Worm (Caenorhabditis elegans) whole organism, early embryonic: ENCODE data around the gene srw-139.
"Not testable (repeated sequence)": the region's sequence is repeated elsewhere in the genome, so short reads cannot be mapped to it uniquely, and the experiment has no call there.

Experiments
- B0310.2 ChIP-seq: sonication (generic microtip); optimal IDR thresholded peaks from 2 replicates; lab custom pipeline; 2016; ENCODE audit warnings: mild to moderate bottlenecking, missing genetic modification characterization, missing compliant biosample characterization
- F13C5.2 ChIP-seq: sonication (generic microtip); optimal IDR thresholded peaks from 2 replicates; lab custom pipeline; 2017; ENCODE audit warnings: mild to moderate bottlenecking, missing genetic modification characterization, inconsistent platforms, missing compliant biosample characterization
- aly-1 ChIP-seq: sonication (generic microtip); optimal IDR thresholded peaks from 2 replicates; lab custom pipeline; 2016; ENCODE audit warnings: missing genetic modification characterization, missing compliant biosample characterization
- ama-1 ChIP-seq: fragments of 150-350 bp; optimal IDR thresholded peaks from 2 replicates; lab custom pipeline; 2014
- ceh-13 ChIP-seq: fragments of 200-800 bp; sonication (Bioruptor generic); optimal IDR thresholded peaks from 2 replicates; lab custom pipeline; 2018; ENCODE audit warnings: mild to moderate bottlenecking, missing genetic modification characterization, missing compliant biosample characterization
- ceh-36 ChIP-seq: sonication (generic microtip); optimal IDR thresholded peaks from 2 replicates; lab custom pipeline; 2016; ENCODE audit warnings: missing genetic modification characterization, inconsistent platforms, missing compliant biosample characterization
- ets-7 ChIP-seq: sonication (generic microtip); optimal IDR thresholded peaks from 2 replicates; lab custom pipeline; 2016; ENCODE audit warnings: missing genotype, missing genetic modification characterization, missing compliant biosample characterization
- flt-1 ChIP-seq: fragments of 200-800 bp; sonication (Bioruptor generic); IDR thresholded peaks from 2 replicates; pipeline ENCODE4 v1.3.6; 2022; ENCODE audit warnings: missing genetic modification characterization, missing compliant biosample characterization
- hmbx-1 ChIP-seq: sonication (generic microtip); optimal IDR thresholded peaks from 2 replicates; lab custom pipeline; 2016; ENCODE audit warnings: mild to moderate bottlenecking, missing genetic modification characterization, missing compliant biosample characterization
- hmg-4 ChIP-seq: fragments of 200-800 bp; sonication (Bioruptor generic); optimal IDR thresholded peaks from 2 replicates; lab custom pipeline; 2018; ENCODE audit warnings: mild to moderate bottlenecking, missing genetic modification characterization, missing compliant biosample characterization
- hnd-1 ChIP-seq: sonication (generic microtip); optimal IDR thresholded peaks from 2 replicates; lab custom pipeline; 2016; ENCODE audit warnings: missing genetic modification characterization, missing compliant biosample characterization
- pes-1 ChIP-seq: fragments of 200-800 bp; sonication (Bioruptor generic); IDR thresholded peaks from 2 replicates; pipeline ENCODE4 v1.3.6; 2022; ENCODE audit warnings: missing genetic modification reagents, missing genetic modification characterization, missing compliant biosample characterization
- scrt-1 ChIP-seq: fragments of 200-800 bp; sonication (Bioruptor generic); IDR thresholded peaks from 2 replicates; pipeline ENCODE4 v1.3.6; 2022; ENCODE audit warnings: missing genetic modification characterization, missing compliant biosample characterization
- sea-1 ChIP-seq: fragments of 200-800 bp; sonication (Bioruptor generic); conservative IDR thresholded peaks from 2 replicates; pipeline ENCODE4 v1.3.6; 2022; ENCODE audit warnings: missing genetic modification characterization, missing compliant biosample characterization
- tbx-11 ChIP-seq: fragments of 200-800 bp; sonication (Bioruptor generic); IDR thresholded peaks from 2 replicates; pipeline ENCODE4 v1.3.6; 2022; ENCODE audit warnings: missing genetic modification characterization, missing compliant biosample characterization
- tbx-37 ChIP-seq: fragments of 200-800 bp; sonication (Bioruptor generic); conservative IDR thresholded peaks from 2 replicates; pipeline ENCODE4 v1.3.6; 2022; ENCODE audit warnings: missing genetic modification reagents, missing genetic modification characterization, missing compliant biosample characterization
- tra-4 ChIP-seq: sonication (generic microtip); optimal IDR thresholded peaks from 2 replicates; lab custom pipeline; 2017; ENCODE audit warnings: missing genetic modification characterization, missing compliant biosample characterization

The srw-139 gene

DNA sequence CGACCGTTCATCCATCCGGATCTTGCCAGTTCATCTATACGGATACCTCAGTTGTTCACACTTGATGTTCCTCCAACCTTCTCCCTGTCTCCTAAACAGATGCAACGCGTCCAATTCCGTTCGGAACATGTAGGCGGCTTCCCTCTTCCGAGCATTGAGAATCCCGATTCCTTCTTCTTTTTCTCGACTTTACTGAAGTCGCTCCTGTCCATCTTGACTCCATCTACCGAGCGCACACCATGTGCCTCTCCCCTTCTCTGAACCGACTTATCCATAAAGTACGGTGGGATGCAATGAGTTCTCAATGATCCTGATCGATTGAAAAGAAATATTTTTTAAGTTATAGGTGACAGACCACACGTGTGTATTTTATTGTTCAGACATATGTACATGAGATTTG is 6.9 kb upstream of the srw-139 start:
- TF ChIP-seq B0310.2 (tag; lab: Kevin White, UChicago) (no peak), hnd-1 (tag; lab: Kevin White, UChicago) (no peak), F13C5.2 (tag; lab: Kevin White, UChicago) (no peak), ama-1 (lab: Kevin White, UChicago) (no peak), hmbx-1 (tag; lab: Kevin White, UChicago) (no peak), hmg-4 (GFP tag; lab: Kevin White, UChicago) (no peak), ets-7 (tag; lab: Kevin White, UChicago) (no peak), sea-1 (no peak), scrt-1 (GFP tag; lab: Robert Waterston, UW) (no peak), flt-1 (GFP tag; lab: Robert Waterston, UW) (no peak), tbx-11 (GFP tag; lab: Robert Waterston, UW) (no peak), aly-1 (tag; lab: Kevin White, UChicago) (no peak), ceh-36 (tag; lab: Kevin White, UChicago) (no peak)

DNA sequence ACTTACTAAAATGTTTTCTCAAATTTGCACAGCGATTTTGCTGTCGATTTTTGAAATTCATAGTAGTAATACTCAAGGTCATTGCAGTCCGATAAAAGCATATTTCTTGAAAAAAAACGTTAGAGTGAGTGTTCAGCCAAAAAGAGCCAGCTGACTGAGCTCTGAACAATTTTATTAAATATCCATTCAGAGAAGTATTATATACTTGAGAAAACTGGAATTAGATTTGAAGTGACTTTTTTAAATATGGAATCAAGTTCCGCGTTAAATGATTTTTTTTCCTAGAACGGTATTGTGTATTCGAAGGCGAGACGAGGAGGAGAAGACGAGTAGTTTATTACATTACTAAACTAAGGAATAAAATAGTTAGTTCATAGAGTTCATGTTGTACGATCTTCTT is 6.3 kb upstream of the srw-139 start, which contains the start of gene srw-121:
Gene srw-121 (minus strand): TSS at position 101 of the 400 bp plus-strand sequence.
- TF ChIP-seq flt-1 (GFP tag; lab: Robert Waterston, UW) (no peak), aly-1 (tag; lab: Kevin White, UChicago) (no peak), tbx-11 (GFP tag; lab: Robert Waterston, UW) (no peak), sea-1 (no peak), hmbx-1 (tag; lab: Kevin White, UChicago) (no peak), ets-7 (tag; lab: Kevin White, UChicago) (no peak), ceh-13 (GFP tag; lab: Kevin White, UChicago) (no peak), scrt-1 (GFP tag; lab: Robert Waterston, UW) (no peak)

DNA sequence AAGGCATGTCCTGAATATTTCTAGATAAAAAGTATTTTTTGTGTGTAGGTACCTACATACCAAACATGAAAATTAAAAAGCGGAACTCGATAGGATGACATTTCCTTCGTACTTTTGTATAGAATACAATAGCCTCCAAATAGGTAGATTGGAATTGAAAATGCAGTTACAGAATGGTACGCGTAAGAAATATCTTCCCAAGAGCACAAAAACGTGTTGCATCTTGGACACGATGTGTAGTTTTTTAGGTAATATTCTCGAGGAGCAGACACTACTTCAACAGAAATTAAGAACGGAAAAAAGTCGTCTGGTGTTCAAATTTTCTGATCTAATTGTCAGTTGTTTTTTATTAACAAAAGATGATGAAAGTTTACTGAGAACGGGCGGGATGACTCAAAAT is 2.2 kb upstream of the srw-139 start, which contains the start of gene srh-85:
Gene srh-85 (minus strand): TSS at position 101 of the 400 bp plus-strand sequence.
- TF ChIP-seq pes-1 (GFP tag; lab: Robert Waterston, UW) (no peak), ceh-36 (tag; lab: Kevin White, UChicago) (no peak), scrt-1 (GFP tag; lab: Robert Waterston, UW) (no peak)

DNA sequence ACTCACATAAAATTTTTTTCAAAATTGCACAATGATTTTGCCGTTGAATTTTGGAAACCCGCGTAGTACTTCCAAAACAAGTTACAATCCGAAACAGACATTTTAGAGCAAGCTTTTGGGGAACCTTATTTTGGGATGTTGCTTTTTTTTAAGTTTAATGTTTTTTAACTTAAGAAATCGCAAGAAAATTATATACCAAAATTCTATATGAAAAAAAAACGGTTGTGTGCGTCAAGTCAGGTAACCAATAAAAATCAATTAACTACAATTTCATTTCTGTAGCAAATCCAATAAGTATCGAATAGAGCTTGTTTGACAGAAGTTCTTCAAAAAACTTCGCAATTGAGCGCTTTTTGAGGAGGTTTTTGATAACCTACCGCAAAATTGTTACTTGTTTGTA is 1.9 kb downstream of the srw-139 start, which contains the start of gene srw-117:
Gene srw-117 (minus strand): TSS at position 101 of the 400 bp plus-strand sequence.
- TF ChIP-seq hmg-4 (GFP tag; lab: Kevin White, UChicago), result no peak
- TF ChIP-seq ets-7 (tag; lab: Kevin White, UChicago), result no peak
- TF ChIP-seq tbx-37 (GFP tag; lab: Robert Waterston, UW), result no peak
- no peak for TF ChIP-seq pes-1 (GFP tag; lab: Robert Waterston, UW)
- no peak for TF ChIP-seq ama-1 (lab: Kevin White, UChicago)
- no peak for TF ChIP-seq hmbx-1 (tag; lab: Kevin White, UChicago)
- no peak for TF ChIP-seq ceh-36 (tag; lab: Kevin White, UChicago)
- TF ChIP-seq B0310.2 (tag; lab: Kevin White, UChicago), result no peak
- TF ChIP-seq tbx-11 (GFP tag; lab: Robert Waterston, UW), result no peak
- TF ChIP-seq ceh-13 (GFP tag; lab: Kevin White, UChicago), result no peak
- TF ChIP-seq sea-1, result no peak
- no peak for TF ChIP-seq hnd-1 (tag; lab: Kevin White, UChicago)

DNA sequence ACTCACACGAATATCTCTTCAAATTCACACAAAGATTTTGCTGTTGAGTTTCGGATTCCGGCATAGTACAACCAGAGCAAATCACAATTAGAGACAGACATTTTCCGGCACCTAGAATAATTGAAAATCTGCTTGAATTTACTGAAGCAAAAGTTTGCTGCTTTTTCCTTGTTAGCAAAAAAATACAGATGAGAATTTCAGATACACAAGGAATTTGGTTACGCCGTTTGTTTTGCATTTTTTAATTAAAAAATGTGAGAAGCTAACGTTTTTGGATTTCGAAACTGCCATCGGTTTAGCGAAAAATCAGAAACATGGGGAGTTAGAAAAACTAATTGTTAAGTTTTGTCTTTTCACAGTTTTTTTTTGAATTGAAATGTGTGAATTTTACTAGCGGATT is 5.2 kb downstream of the srw-139 start, which contains the start of gene srw-118:
Gene srw-118 (minus strand): TSS at position 101 of the 400 bp plus-strand sequence.
- TF ChIP-seq ceh-36 (tag; lab: Kevin White, UChicago) (no peak), hnd-1 (tag; lab: Kevin White, UChicago) (no peak), F13C5.2 (tag; lab: Kevin White, UChicago) (no peak), pes-1 (GFP tag; lab: Robert Waterston, UW) (no peak), sea-1 (no peak), tra-4 (tag; lab: Kevin White, UChicago) (no peak), ama-1 (lab: Kevin White, UChicago) (no peak), ets-7 (tag; lab: Kevin White, UChicago) (no peak), scrt-1 (GFP tag; lab: Robert Waterston, UW) (no peak), tbx-37 (GFP tag; lab: Robert Waterston, UW) (no peak), B0310.2 (tag; lab: Kevin White, UChicago) (no peak), hmg-4 (GFP tag; lab: Kevin White, UChicago) (no peak), hmbx-1 (tag; lab: Kevin White, UChicago) (no peak), tbx-11 (GFP tag; lab: Robert Waterston, UW) (no peak), aly-1 (tag; lab: Kevin White, UChicago) (no peak), flt-1 (GFP tag; lab: Robert Waterston, UW) (no peak)

DNA sequence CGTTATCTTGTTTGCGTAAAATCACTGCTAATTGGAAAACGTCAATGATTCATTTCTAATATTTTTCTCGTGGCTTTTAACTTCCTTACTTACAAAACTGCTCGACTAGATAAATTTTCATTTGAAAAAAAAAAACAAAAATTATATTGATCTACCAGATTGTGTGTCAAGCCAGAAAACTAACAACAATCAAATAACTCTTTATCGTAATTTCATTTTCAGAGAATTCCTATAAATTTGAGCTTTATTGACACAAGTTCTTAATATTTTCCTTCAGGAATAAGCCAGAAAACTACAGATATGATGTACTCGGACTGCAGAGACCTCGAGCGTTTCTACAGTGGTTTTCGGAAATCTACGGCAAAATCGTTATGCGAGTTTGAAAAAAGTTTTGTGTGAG is 8.9 kb downstream of the srw-139 start, which contains the start of gene srw-124:
Gene srw-124 (plus strand): TSS at position 301 of the 400 bp plus-strand sequence.
- no peak for TF ChIP-seq ama-1 (lab: Kevin White, UChicago)
- TF ChIP-seq hmg-4 (GFP tag; lab: Kevin White, UChicago), result no peak
- TF ChIP-seq pes-1 (GFP tag; lab: Robert Waterston, UW), result no peak
- no peak for TF ChIP-seq aly-1 (tag; lab: Kevin White, UChicago)
- TF ChIP-seq B0310.2 (tag; lab: Kevin White, UChicago), result no peak
- TF ChIP-seq F13C5.2 (tag; lab: Kevin White, UChicago), result no peak
- TF ChIP-seq tbx-11 (GFP tag; lab: Robert Waterston, UW), result no peak
- TF ChIP-seq hmbx-1 (tag; lab: Kevin White, UChicago), result no peak
- no peak for TF ChIP-seq ets-7 (tag; lab: Kevin White, UChicago)
- TF ChIP-seq tbx-37 (GFP tag; lab: Robert Waterston, UW), result no peak
- TF ChIP-seq ceh-13 (GFP tag; lab: Kevin White, UChicago), result no peak
- no peak for TF ChIP-seq sea-1
- no peak for TF ChIP-seq tra-4 (tag; lab: Kevin White, UChicago)
- no peak for TF ChIP-seq hnd-1 (tag; lab: Kevin White, UChicago)
- no peak for TF ChIP-seq scrt-1 (GFP tag; lab: Robert Waterston, UW)
- no peak for TF ChIP-seq flt-1 (GFP tag; lab: Robert Waterston, UW)
- TF ChIP-seq ceh-36 (tag; lab: Kevin White, UChicago), result no peak

DNA sequence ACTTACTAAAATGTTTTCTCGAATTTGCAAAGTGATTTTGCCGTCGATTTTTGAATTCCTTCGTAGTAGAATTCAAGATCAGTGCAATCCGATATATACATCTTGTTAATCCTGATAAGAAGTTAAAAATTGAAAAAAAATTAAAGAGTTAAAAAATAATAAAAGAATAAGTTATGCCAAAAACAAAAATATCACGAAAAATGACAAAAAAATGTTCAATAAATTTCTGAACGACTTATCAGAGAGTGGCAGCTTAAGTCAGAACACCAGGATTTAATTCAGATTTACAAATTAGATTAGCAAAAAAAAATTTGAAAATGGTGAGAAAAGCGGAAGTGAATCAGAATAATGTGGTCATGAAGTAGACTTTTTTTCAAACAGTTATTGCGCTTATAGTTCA is 9.9 kb downstream of the srw-139 start, which contains the start of gene srw-123:
Gene srw-123 (minus strand): TSS at position 101 of the 400 bp plus-strand sequence.
- not testable (repeated sequence) for TF ChIP-seq hmbx-1 (tag; lab: Kevin White, UChicago); B0310.2 (tag; lab: Kevin White, UChicago); hmg-4 (GFP tag; lab: Kevin White, UChicago)
